Worm (Caenorhabditis elegans) whole organism, L2 larva: ENCODE measurements around the gene clec-250.

Source experiments
- R02D3.7 ChIP-seq: fragments of 150-350 bp; optimal IDR thresholded peaks from 2 replicates; lab custom pipeline; 2014; ENCODE audit warnings: missing biosample characterization, missing genetic modification characterization
- aly-2 ChIP-seq: fragments of 150-350 bp; optimal IDR thresholded peaks from 2 replicates; lab custom pipeline; 2014; ENCODE audit warnings: missing biosample characterization, missing genetic modification characterization
- ama-1 ChIP-seq: fragments of 150-350 bp; optimal IDR thresholded peaks from 2 replicates; lab custom pipeline; 2018; ENCODE audit warnings: inconsistent platforms
- elt-1 ChIP-seq: fragments of 150-350 bp; optimal IDR thresholded peaks from 2 replicates; lab custom pipeline; 2014; ENCODE audit warnings: missing biosample characterization, missing genetic modification characterization
- elt-3 ChIP-seq: sonication (generic microtip); optimal IDR thresholded peaks from 2 replicates; lab custom pipeline; 2017; ENCODE audit warnings: missing biosample characterization, missing genetic modification characterization
- lin-13 ChIP-seq: fragments of 150-350 bp; optimal IDR thresholded peaks from 2 replicates; lab custom pipeline; 2014; ENCODE audit warnings: missing biosample characterization, missing genetic modification reagents, missing genetic modification characterization
- nhr-11 ChIP-seq: fragments of 150-350 bp; optimal IDR thresholded peaks from 2 replicates; lab custom pipeline; 2014; ENCODE audit warnings: missing biosample characterization, missing genetic modification characterization
- nhr-12 ChIP-seq: fragments of 150-350 bp; optimal IDR thresholded peaks from 2 replicates; lab custom pipeline; 2014; ENCODE audit warnings: missing biosample characterization, missing genetic modification characterization
- sem-4 ChIP-seq: fragments of 150-350 bp; optimal IDR thresholded peaks from 2 replicates; lab custom pipeline; 2014; ENCODE audit warnings: missing biosample characterization, missing genetic modification reagents, missing genetic modification characterization
- skn-1 ChIP-seq: sonication (generic microtip); optimal IDR thresholded peaks from 2 replicates; lab custom pipeline; 2017; ENCODE audit warnings: missing biosample characterization, missing genetic modification characterization
- unc-62 ChIP-seq: fragments of 150-350 bp; optimal IDR thresholded peaks from 2 replicates; lab custom pipeline; 2014; ENCODE audit warnings: missing biosample characterization, missing genetic modification reagents, missing genetic modification characterization
- zag-1 ChIP-seq: fragments of 150-350 bp; optimal IDR thresholded peaks from 2 replicates; lab custom pipeline; 2014; ENCODE audit warnings: missing biosample characterization, missing genetic modification characterization
- ztf-11 ChIP-seq: sonication (generic microtip); optimal IDR thresholded peaks from 2 replicates; lab custom pipeline; 2017; ENCODE audit warnings: missing biosample characterization, missing genetic modification characterization

ce11 chrV:18729324-18729924, 12.6 kb downstream of the clec-250 start, which contains the start of gene asp-19:
- no peak for TF ChIP-seq elt-3 (tag; lab: Kevin White, UChicago)
- no peak for TF ChIP-seq ama-1 (lab: Kevin White, UChicago)
- TF ChIP-seq unc-62 (GFP tag; lab: Kevin White, UChicago), result no peak
- TF ChIP-seq zag-1 (tag; lab: Kevin White, UChicago), result no peak
- no peak for TF ChIP-seq lin-13 (GFP tag; lab: Kevin White, UChicago)
- TF ChIP-seq skn-1 (tag; lab: Kevin White, UChicago), result no peak
- no peak for TF ChIP-seq sem-4 (tag; lab: Kevin White, UChicago)
- no peak for TF ChIP-seq ztf-11 (tag; lab: Kevin White, UChicago)
- no peak for TF ChIP-seq aly-2
- TF ChIP-seq nhr-12, result no peak
- no peak for TF ChIP-seq nhr-11 (tag; lab: Kevin White, UChicago)
- TF ChIP-seq R02D3.7, result no peak
- TF ChIP-seq elt-1 (tag; lab: Kevin White, UChicago), result no peak
